Fruit fly (Drosophila melanogaster) whole organism, embryonic: ENCODE results near the gene CG18262.

ENCODE experiments used
- CG2199 ChIP-seq: fragments of 200-800 bp; sonication (Bioruptor generic); IDR thresholded peaks from 3 replicates; pipeline ENCODE4 v1.3.6; 2022; ENCODE audit warnings: missing biosample characterization, missing genetic modification characterization
- CG3407 ChIP-seq: fragments of 200-800 bp; sonication (Bioruptor generic); optimal IDR thresholded peaks from 2 replicates; lab custom pipeline; 2018; ENCODE audit warnings: missing biosample characterization, mild to moderate bottlenecking, missing genetic modification characterization
- CG4820 ChIP-seq: fragments of 200-800 bp; sonication (Bioruptor generic); optimal IDR thresholded peaks from 3 replicates; lab custom pipeline; 2016; ENCODE audit warnings: missing biosample characterization, missing genetic modification characterization
- Mad ChIP-seq: fragments of 200-800 bp; sonication (Bioruptor generic); optimal IDR thresholded peaks from 2 replicates; lab custom pipeline; 2016; ENCODE audit warnings: missing biosample characterization, missing genetic modification characterization
- disco-r ChIP-seq: fragments of 200-800 bp; sonication (Bioruptor generic); optimal IDR thresholded peaks from 2 replicates; lab custom pipeline; 2016; ENCODE audit warnings: missing biosample characterization, missing genetic modification characterization
- kay ChIP-seq: fragments of 200-800 bp; sonication (Bioruptor generic); optimal IDR thresholded peaks from 2 replicates; lab custom pipeline; 2016; ENCODE audit warnings: missing biosample characterization, missing genetic modification characterization
- slou ChIP-seq: fragments of 200-800 bp; sonication (Bioruptor generic); optimal IDR thresholded peaks from 3 replicates; lab custom pipeline; 2016; ENCODE audit warnings: missing biosample characterization, missing genetic modification characterization

- TF ChIP-seq kay (no peak), Mad (no peak), CG2199 (GFP tag; lab: Robert Waterston, UW) (no peak), disco-r (no peak), CG3407 (GFP tag; lab: Kevin White, UChicago) (no peak), slou (GFP tag; lab: Kevin White, UChicago) (no peak), CG4820 (GFP tag; lab: Kevin White, UChicago) (no peak)
These were observed 9.9 kb downstream of the CG18262 start, which contains the start of gene CG10761 for dm6 chrX:8162692-8163091.
